Worm (Caenorhabditis elegans) whole organism, L1 larva: ENCODE data around the gene gem-1.

ENCODE experiments used
- ces-1 ChIP-seq: fragments of 150-350 bp; optimal IDR thresholded peaks from 2 replicates; lab custom pipeline; 2014; ENCODE audit warnings: missing biosample characterization, missing genetic modification reagents, missing genetic modification characterization
- ets-5 ChIP-seq: fragments of 200-800 bp; sonication (Bioruptor generic); IDR thresholded peaks from 2 replicates; pipeline ENCODE4 v1.3.6; 2022; ENCODE audit warnings: missing genetic modification characterization, missing compliant biosample characterization
- lsy-2 ChIP-seq, 2 experiments: fragments of 150-350 bp; optimal IDR thresholded peaks; 2 replicates each; lab custom pipeline; 2014; ENCODE audit warnings: missing biosample characterization in 2 of 2, missing genetic modification characterization in 2 of 2
- nhr-237 ChIP-seq: fragments of 150-350 bp; optimal IDR thresholded peaks from 2 replicates; lab custom pipeline; 2014; ENCODE audit warnings: missing biosample characterization, missing genetic modification characterization
- nhr-28 ChIP-seq: fragments of 150-350 bp; optimal IDR thresholded peaks from 2 replicates; lab custom pipeline; 2014; ENCODE audit warnings: missing biosample characterization, missing genetic modification characterization
- pqm-1 ChIP-seq: sonication (generic microtip); optimal IDR thresholded peaks from 3 replicates; lab custom pipeline; 2017; ENCODE audit warnings: missing biosample characterization, missing genetic modification characterization
- snu-23 ChIP-seq: sonication (generic microtip); optimal IDR thresholded peaks from 2 replicates; lab custom pipeline; 2016; ENCODE audit warnings: missing genetic modification characterization, missing compliant biosample characterization
- ztf-4 ChIP-seq: fragments of 150-350 bp; optimal IDR thresholded peaks from 2 replicates; lab custom pipeline; 2014; ENCODE audit warnings: missing biosample characterization, missing genetic modification characterization

DNA sequence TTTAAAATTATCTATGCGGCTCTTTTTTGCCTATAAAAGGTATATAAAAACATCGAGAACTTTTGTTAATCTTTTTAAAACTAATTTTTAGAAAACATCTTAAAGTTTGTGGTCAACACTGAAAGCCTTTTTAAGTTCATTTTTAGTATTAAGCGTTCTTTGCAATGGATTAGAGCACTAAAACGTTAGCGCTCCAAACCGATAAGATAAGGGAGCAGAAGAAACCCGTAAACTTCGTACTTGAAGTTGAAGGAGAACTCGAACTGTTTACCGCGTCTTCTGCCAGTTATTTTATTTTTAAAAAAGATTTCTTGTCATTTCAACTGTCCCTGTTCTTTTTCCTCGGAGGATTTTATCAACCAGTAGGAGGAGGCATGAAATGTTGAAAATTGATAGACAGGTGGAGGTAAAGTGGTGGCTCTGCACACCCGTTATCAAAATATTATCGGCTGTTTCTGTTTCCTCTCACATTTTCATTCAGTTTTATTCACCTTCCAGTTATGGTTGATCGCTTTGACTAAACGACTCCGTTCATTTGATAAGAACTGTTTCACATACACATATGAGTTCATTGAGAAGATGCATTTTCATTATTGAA lies 37.7 kb downstream of the gem-1 start:
- TF ChIP-seq nhr-237 (tag; lab: Kevin White, UChicago): no peak
- TF ChIP-seq ces-1 (GFP tag; lab: Kevin White, UChicago): no peak
- TF ChIP-seq nhr-28 (tag; lab: Kevin White, UChicago): no peak
- no peak for TF ChIP-seq ets-5 (GFP tag; lab: Robert Waterston, UW)
- TF ChIP-seq pqm-1: no peak
- no peak for TF ChIP-seq ztf-4
- TF ChIP-seq lsy-2 (tag; optimal IDR thresholded peaks at IDR 0.05; lab: Kevin White, UChicago): no peak
- no peak for TF ChIP-seq snu-23 (GFP tag; lab: Kevin White, UChicago)
